Fruit fly (Drosophila melanogaster) whole organism, adult: ENCODE results near the gene sn.
A peak's percentile ranks its signal among the peaks of the same experiment; 100 is the strongest.

ENCODE experiments used
- CG33017 ChIP-seq: fragments of 200-800 bp; sonication (Bioruptor generic); optimal IDR thresholded peaks from 2 replicates; lab custom pipeline; 2018; ENCODE audit warnings: missing biosample characterization, mild to moderate bottlenecking, missing genetic modification characterization, moderate library complexity
- CG7045 ChIP-seq: fragments of 200-800 bp; sonication (Bioruptor generic); optimal IDR thresholded peaks from 2 replicates; lab custom pipeline; 2017; ENCODE audit warnings: missing biosample characterization, mild to moderate bottlenecking, missing genetic modification characterization
- CG7101 ChIP-seq: fragments of 200-800 bp; sonication (Bioruptor generic); optimal IDR thresholded peaks from 2 replicates; lab custom pipeline; 2018; ENCODE audit warnings: missing biosample characterization, mild to moderate bottlenecking, missing genetic modification characterization, moderate library complexity
- Clk ChIP-seq: fragments of 200-800 bp; sonication (Bioruptor generic); optimal IDR thresholded peaks from 2 replicates; lab custom pipeline; 2017; ENCODE audit warnings: missing biosample characterization, missing genetic modification characterization
- Crg-1 ChIP-seq: fragments of 200-800 bp; sonication (Bioruptor generic); optimal IDR thresholded peaks from 2 replicates; lab custom pipeline; 2016; ENCODE audit warnings: missing biosample characterization, missing genetic modification characterization
- Hr96 ChIP-seq: fragments of 200-800 bp; sonication (Bioruptor generic); optimal IDR thresholded peaks from 2 replicates; lab custom pipeline; 2016; ENCODE audit warnings: missing biosample characterization, missing genetic modification characterization
- Mnt ChIP-seq: fragments of 200-800 bp; sonication (Bioruptor generic); optimal IDR thresholded peaks from 2 replicates; lab custom pipeline; 2016; ENCODE audit warnings: missing biosample characterization, mild to moderate bottlenecking, missing genetic modification characterization
- cic ChIP-seq: fragments of 200-800 bp; sonication (Bioruptor generic); optimal IDR thresholded peaks from 2 replicates; lab custom pipeline; 2017; ENCODE audit warnings: missing biosample characterization, mild to moderate bottlenecking, missing genetic modification characterization, moderate library complexity
- cnc ChIP-seq, 2 experiments: fragments of >200 bp; optimal IDR thresholded peaks; 2 replicates each; lab custom pipeline; 2017
- kay ChIP-seq: fragments of 200-800 bp; sonication (Bioruptor generic); peaks from one replicate; lab custom pipeline; 2016; ENCODE audit warnings: missing biosample characterization, missing genetic modification characterization, borderline replicate concordance
- ovo ChIP-seq: fragments of 200-800 bp; sonication (Bioruptor generic); optimal IDR thresholded peaks from 2 replicates; lab custom pipeline; 2016; ENCODE audit warnings: missing biosample characterization, missing genetic modification characterization
- pad ChIP-seq: fragments of 200-800 bp; sonication (Bioruptor generic); optimal IDR thresholded peaks from 3 replicates; lab custom pipeline; 2017; ENCODE audit warnings: missing biosample characterization, missing genetic modification characterization, mild to moderate bottlenecking, moderate library complexity, missing genetic modification reagents
- tj ChIP-seq: fragments of 200-800 bp; sonication (Bioruptor generic); optimal IDR thresholded peaks from 3 replicates; lab custom pipeline; 2017; ENCODE audit warnings: missing biosample characterization, mild to moderate bottlenecking, missing genetic modification characterization, moderate library complexity

DNA sequence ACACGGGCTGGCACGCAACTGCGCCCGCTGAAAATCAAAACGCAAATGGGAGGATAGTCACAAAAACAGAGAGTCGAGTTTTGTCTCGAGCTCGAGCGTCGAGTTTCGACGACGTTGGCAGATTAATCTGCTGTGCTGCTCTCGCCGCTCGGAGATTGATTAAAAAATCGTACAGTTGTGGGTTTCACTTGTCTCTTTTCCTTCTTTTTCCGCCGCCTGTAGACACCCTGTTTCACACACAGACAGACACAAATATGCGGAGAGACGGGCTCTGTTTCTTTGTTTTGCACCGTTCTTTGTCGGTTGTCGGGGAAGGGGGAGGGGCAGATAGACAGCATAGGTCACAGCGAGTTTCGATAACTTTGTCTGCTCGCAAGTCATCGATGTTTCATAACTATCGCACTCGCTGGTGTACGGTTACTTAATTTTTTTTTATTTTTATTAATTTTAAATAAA lies 16.9 kb upstream of the sn start, which contains the start of gene orion:
- peak; percentile 95 for TF ChIP-seq tj (GFP tag; lab: Kevin White, UChicago)
- TF ChIP-seq Clk (GFP tag; lab: Kevin White, UChicago), result no peak
- no peak for TF ChIP-seq cic (GFP tag; lab: Kevin White, UChicago)
- peak; percentile 91 for TF ChIP-seq pad
- TF ChIP-seq Mnt (GFP tag; lab: Kevin White, UChicago), result peak; percentile 16
- TF ChIP-seq cnc (optimal IDR thresholded peaks at IDR 0.05; lab: Kevin White, UChicago), result no peak
- no peak for TF ChIP-seq CG7101 (tag; lab: Kevin White, UChicago)
- TF ChIP-seq kay, result no peak
- TF ChIP-seq ovo (GFP tag; lab: Kevin White, UChicago), result peak; percentile 6
- no peak for TF ChIP-seq Crg-1 (GFP tag; lab: Kevin White, UChicago)
- no peak for TF ChIP-seq CG7045 (GFP tag; lab: Kevin White, UChicago)
- no peak for TF ChIP-seq Hr96 (GFP tag; lab: Kevin White, UChicago)
- TF ChIP-seq CG33017 (tag; lab: Kevin White, UChicago), result no peak
